Fruit fly (Drosophila melanogaster) whole organism, adult: ENCODE data around the gene Tsp74F.

Source experiments
- CG11617 ChIP-seq: fragments of 200-800 bp; sonication (Bioruptor generic); optimal IDR thresholded peaks from 2 replicates; lab custom pipeline; 2017; ENCODE audit warnings: mild to moderate bottlenecking, missing biosample characterization, missing genetic modification reagents, missing genetic modification characterization
- CG12768 ChIP-seq: fragments of 200-800 bp; sonication (Bioruptor generic); optimal IDR thresholded peaks from 2 replicates; lab custom pipeline; 2017; ENCODE audit warnings: missing biosample characterization, missing genetic modification characterization, mild to moderate bottlenecking, moderate library complexity, missing genetic modification reagents
- CG14711 ChIP-seq: fragments of 200-800 bp; sonication (Bioruptor generic); optimal IDR thresholded peaks from 2 replicates; lab custom pipeline; 2018; ENCODE audit warnings: missing biosample characterization, mild to moderate bottlenecking, missing genetic modification characterization, moderate library complexity
- CG1620 ChIP-seq: fragments of 200-800 bp; sonication (Bioruptor generic); optimal IDR thresholded peaks from 2 replicates; lab custom pipeline; 2016; ENCODE audit warnings: missing biosample characterization, missing genetic modification characterization
- CG33017 ChIP-seq: fragments of 200-800 bp; sonication (Bioruptor generic); optimal IDR thresholded peaks from 2 replicates; lab custom pipeline; 2018; ENCODE audit warnings: missing biosample characterization, mild to moderate bottlenecking, missing genetic modification characterization, moderate library complexity
- CG5204 ChIP-seq: fragments of 200-800 bp; sonication (Bioruptor generic); optimal IDR thresholded peaks from 2 replicates; lab custom pipeline; 2016; ENCODE audit warnings: missing biosample characterization, missing genetic modification characterization
- CG7045 ChIP-seq: fragments of 200-800 bp; sonication (Bioruptor generic); optimal IDR thresholded peaks from 2 replicates; lab custom pipeline; 2017; ENCODE audit warnings: missing biosample characterization, mild to moderate bottlenecking, missing genetic modification characterization
- CG7101 ChIP-seq: fragments of 200-800 bp; sonication (Bioruptor generic); optimal IDR thresholded peaks from 2 replicates; lab custom pipeline; 2018; ENCODE audit warnings: missing biosample characterization, mild to moderate bottlenecking, missing genetic modification characterization, moderate library complexity
- Clk ChIP-seq: fragments of 200-800 bp; sonication (Bioruptor generic); optimal IDR thresholded peaks from 2 replicates; lab custom pipeline; 2017; ENCODE audit warnings: missing biosample characterization, missing genetic modification characterization
- Crg-1 ChIP-seq: fragments of 200-800 bp; sonication (Bioruptor generic); optimal IDR thresholded peaks from 2 replicates; lab custom pipeline; 2016; ENCODE audit warnings: missing biosample characterization, missing genetic modification characterization
- Hr96 ChIP-seq: fragments of 200-800 bp; sonication (Bioruptor generic); optimal IDR thresholded peaks from 2 replicates; lab custom pipeline; 2016; ENCODE audit warnings: missing biosample characterization, missing genetic modification characterization
- Mnt ChIP-seq: fragments of 200-800 bp; sonication (Bioruptor generic); optimal IDR thresholded peaks from 2 replicates; lab custom pipeline; 2016; ENCODE audit warnings: missing biosample characterization, mild to moderate bottlenecking, missing genetic modification characterization
- bab1 ChIP-seq: fragments of 200-800 bp; sonication (Bioruptor generic); optimal IDR thresholded peaks from 3 replicates; lab custom pipeline; 2019; ENCODE audit warnings: missing biosample characterization, mild to moderate bottlenecking, missing genetic modification characterization, moderate library complexity
- cic ChIP-seq: fragments of 200-800 bp; sonication (Bioruptor generic); optimal IDR thresholded peaks from 2 replicates; lab custom pipeline; 2017; ENCODE audit warnings: missing biosample characterization, mild to moderate bottlenecking, missing genetic modification characterization, moderate library complexity
- cnc ChIP-seq, 2 experiments: fragments of >200 bp; optimal IDR thresholded peaks; 2 replicates each; lab custom pipeline; 2017
- kay ChIP-seq: fragments of 200-800 bp; sonication (Bioruptor generic); peaks from one replicate; lab custom pipeline; 2016; ENCODE audit warnings: missing biosample characterization, missing genetic modification characterization, borderline replicate concordance
- ovo ChIP-seq: fragments of 200-800 bp; sonication (Bioruptor generic); optimal IDR thresholded peaks from 2 replicates; lab custom pipeline; 2016; ENCODE audit warnings: missing biosample characterization, missing genetic modification characterization
- pad ChIP-seq: fragments of 200-800 bp; sonication (Bioruptor generic); optimal IDR thresholded peaks from 3 replicates; lab custom pipeline; 2017; ENCODE audit warnings: missing biosample characterization, missing genetic modification characterization, mild to moderate bottlenecking, moderate library complexity, missing genetic modification reagents
- tj ChIP-seq: fragments of 200-800 bp; sonication (Bioruptor generic); optimal IDR thresholded peaks from 3 replicates; lab custom pipeline; 2017; ENCODE audit warnings: missing biosample characterization, mild to moderate bottlenecking, missing genetic modification characterization, moderate library complexity
- toe ChIP-seq: fragments of 200-800 bp; sonication (Bioruptor generic); optimal IDR thresholded peaks from 2 replicates; lab custom pipeline; 2016; ENCODE audit warnings: missing biosample characterization, missing genetic modification characterization

Tsp74F gene

DNA sequence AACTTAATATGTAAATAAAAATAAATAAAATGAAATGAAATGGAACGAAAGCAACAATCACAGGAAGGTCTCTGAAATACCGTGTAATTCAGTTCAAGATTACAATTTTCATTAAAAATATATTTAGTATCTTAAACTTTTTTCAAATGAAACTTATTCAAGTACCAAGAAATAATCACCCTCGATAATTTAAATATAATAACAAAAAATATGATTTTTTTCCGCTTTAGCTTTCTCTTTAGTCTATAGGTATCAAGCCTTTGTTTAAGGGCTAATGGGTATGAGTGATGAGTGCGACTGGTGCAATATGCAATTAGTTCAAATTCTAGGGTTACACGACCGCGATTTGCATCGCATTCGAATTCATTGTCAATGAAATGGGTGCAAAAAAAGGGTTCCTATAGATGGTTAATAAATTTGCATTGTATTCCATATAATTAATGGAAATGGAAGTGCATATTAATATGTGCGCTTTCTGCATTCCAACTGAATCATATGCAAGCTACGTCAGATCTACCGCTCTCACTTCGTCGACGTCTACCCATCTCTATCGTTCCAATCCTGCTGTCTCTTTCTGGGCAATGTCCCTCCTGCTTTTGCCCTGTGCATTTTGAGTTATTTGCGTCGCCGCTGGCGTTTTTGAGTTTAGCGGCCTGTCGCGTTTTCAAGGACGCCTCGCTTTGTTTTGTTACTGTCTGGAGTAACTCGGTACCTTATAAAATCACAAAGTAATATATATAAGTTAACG is 22.2 kb upstream of the Tsp74F start:
- TF ChIP-seq CG5204 (GFP tag; lab: Kevin White, UChicago) (no peak), cnc (optimal IDR thresholded peaks at IDR 0.05; lab: Kevin White, UChicago) (no peak), CG33017 (tag; lab: Kevin White, UChicago) (peak; percentile 72), Clk (GFP tag; lab: Kevin White, UChicago) (no peak), Hr96 (GFP tag; lab: Kevin White, UChicago) (no peak), bab1 (GFP tag; lab: Kevin White, UChicago) (no peak), Mnt (GFP tag; lab: Kevin White, UChicago) (no peak), tj (peak; percentile 17), CG14711 (peak; percentile 40), CG7045 (GFP tag; lab: Kevin White, UChicago) (no peak), CG1620 (GFP tag; lab: Kevin White, UChicago) (no peak), CG12768 (peak; percentile 53), toe (no peak), CG11617 (GFP tag; lab: Kevin White, UChicago) (no peak), CG7101 (tag; lab: Kevin White, UChicago) (peak; percentile 20), pad (GFP tag; lab: Kevin White, UChicago) (no peak), ovo (GFP tag; lab: Kevin White, UChicago) (no peak), Crg-1 (no peak), kay (GFP tag; lab: Kevin White, UChicago) (no peak)

DNA sequence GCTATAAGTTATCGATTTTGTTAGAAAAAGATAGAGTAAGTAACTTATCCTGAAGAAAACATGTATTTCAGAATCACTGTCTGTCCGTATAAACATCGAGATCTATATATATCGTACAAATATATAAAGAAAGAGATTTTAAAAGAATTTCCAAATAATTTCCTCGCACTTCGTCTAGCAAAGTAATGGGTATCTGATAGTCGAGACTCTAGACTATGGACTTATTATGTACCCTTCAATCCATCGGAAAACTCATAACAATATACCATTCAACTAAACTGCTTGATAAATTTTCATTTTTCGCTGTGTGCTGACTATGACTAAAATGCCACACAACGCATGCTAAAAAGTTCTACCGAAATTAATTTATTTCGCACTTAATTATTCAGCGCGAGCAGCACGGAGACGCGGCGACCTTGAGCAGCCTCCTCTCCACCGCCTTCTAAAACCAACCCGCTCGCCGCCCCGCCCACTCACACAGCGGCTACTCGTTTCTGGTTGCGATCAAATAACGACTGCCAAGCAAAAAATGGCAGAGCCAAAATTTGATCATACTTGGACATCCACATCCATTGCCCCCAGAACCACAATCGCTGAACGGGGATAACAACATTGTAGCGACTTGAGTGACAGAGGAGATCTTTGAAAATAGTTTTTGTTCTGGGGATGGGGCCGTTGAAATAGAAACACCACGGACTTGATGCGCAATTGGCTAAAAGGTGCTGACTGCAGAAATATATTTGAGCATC is 20.3 kb upstream of the Tsp74F start:
- TF ChIP-seq CG7045 (GFP tag; lab: Kevin White, UChicago) (no peak), bab1 (GFP tag; lab: Kevin White, UChicago) (no peak), tj (peak; percentile 84)

DNA sequence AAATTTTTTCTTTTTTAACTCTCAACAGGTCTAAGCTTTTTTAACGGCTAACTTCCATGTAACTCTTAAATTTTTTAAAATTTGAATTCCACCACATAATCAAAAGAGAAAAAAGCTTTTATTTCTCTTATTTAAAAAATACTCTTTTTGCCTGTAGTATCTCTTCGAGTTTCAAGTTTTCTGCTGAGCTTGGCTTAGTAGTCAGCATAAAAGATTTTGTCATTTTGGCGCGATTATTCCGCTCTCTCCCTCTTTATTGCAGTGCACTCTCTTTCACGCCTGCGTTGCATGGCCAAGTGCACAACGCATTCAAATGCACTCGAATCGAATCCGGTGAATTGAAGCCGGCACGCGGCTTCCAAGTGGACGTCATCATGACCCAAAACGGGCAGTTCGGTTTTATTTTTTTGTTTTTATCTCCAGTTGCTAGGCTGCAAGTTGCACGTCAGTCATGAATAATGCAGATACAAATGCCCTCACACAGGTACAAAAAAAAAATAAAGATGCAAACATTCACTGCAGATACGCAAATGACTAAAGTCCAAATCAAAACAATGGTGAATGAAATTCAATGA is 18.4 kb upstream of the Tsp74F start:
- no peak for TF ChIP-seq CG33017 (tag; lab: Kevin White, UChicago)
- TF ChIP-seq Crg-1: no peak
- TF ChIP-seq tj: peak; percentile 100
- no peak for TF ChIP-seq toe
- no peak for TF ChIP-seq Hr96 (GFP tag; lab: Kevin White, UChicago)
- TF ChIP-seq CG7045 (GFP tag; lab: Kevin White, UChicago): no peak
- no peak for TF ChIP-seq CG7101 (tag; lab: Kevin White, UChicago)
- no peak for TF ChIP-seq CG1620 (GFP tag; lab: Kevin White, UChicago)
- TF ChIP-seq cic (GFP tag; lab: Kevin White, UChicago): peak; percentile 65
- no peak for TF ChIP-seq ovo (GFP tag; lab: Kevin White, UChicago)
- peak; percentile 96 for TF ChIP-seq kay (GFP tag; lab: Kevin White, UChicago)
- no peak for TF ChIP-seq bab1 (GFP tag; lab: Kevin White, UChicago)
- TF ChIP-seq CG14711: peak; percentile 14
- TF ChIP-seq cnc (optimal IDR thresholded peaks at IDR 0.05; lab: Kevin White, UChicago): no peak
- no peak for TF ChIP-seq pad (GFP tag; lab: Kevin White, UChicago)
- TF ChIP-seq Clk (GFP tag; lab: Kevin White, UChicago): no peak
- TF ChIP-seq CG5204 (GFP tag; lab: Kevin White, UChicago): no peak
- TF ChIP-seq Mnt (GFP tag; lab: Kevin White, UChicago): no peak
- no peak for TF ChIP-seq CG11617 (GFP tag; lab: Kevin White, UChicago)
- TF ChIP-seq CG12768: peak; percentile 37

DNA sequence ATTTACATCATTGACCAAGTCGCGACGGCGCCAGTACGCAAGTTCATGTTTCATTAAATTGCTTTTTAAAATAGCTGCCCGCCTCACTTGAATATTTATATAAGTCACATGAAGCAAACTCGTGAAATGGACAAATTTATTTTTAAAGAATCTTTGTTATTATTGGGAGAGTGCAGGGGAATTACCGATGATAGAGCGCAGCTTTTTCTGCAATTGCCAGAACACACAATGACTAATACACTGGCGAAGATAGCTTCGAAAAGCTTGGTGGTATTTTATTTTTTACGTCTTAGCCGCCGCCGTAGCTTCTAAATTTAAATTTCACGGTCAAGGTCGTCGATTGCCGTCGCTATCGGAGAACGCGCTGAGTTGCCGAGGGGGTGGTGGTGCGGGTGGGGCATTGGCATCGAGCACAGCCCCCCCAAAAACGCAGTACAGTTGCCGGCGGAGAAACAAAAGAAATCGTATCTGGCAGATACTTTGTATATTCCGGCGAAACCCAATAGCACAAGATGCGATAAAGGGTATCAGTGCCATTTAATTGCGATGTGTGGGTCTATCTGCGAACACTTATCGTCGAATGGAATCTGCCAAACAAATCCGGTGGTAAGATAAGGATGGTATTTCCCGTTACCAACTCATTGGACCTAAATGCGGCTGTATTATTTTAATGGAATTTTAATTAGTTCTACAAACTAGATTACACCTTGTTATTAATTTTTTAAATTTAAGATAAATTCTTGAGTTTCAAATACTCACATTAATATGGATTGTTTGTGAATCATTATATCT is 17.5 kb upstream of the Tsp74F start:
- TF ChIP-seq cic (GFP tag; lab: Kevin White, UChicago): peak; percentile 67
- no peak for TF ChIP-seq Crg-1
- peak; percentile 90 for TF ChIP-seq kay (GFP tag; lab: Kevin White, UChicago)

DNA sequence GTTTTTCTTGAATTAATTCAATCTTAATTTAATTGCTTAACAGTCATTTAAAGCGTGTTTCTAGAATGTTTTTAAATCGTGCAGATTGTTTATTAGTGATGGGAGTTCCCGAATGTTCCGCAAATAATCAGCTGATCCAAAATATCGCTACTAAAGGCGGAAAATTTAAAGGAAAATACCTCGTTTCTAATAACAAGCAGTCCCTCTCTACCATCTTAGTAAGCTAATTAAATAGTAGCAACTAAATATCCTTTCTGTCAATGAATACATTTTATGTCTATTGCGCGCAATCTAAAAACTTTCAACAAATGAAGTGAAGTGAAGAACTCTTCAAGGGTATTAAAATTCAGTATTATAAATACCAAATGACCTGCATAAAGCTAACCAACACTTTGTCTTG is 16.8 kb upstream of the Tsp74F start, which contains the start of gene CG5290:
Gene CG5290 (minus strand): TSS at position 118 of the 400 bp plus-strand sequence.
- TF ChIP-seq ovo (GFP tag; lab: Kevin White, UChicago) (no peak), CG33017 (tag; lab: Kevin White, UChicago) (peak; percentile 45), Hr96 (GFP tag; lab: Kevin White, UChicago) (no peak), CG14711 (peak; percentile 47), CG11617 (GFP tag; lab: Kevin White, UChicago) (peak; percentile 68), kay (GFP tag; lab: Kevin White, UChicago) (peak; percentile 93), CG7101 (tag; lab: Kevin White, UChicago) (peak; percentile 60), Crg-1 (peak; percentile 48), cnc (optimal IDR thresholded peaks at IDR 0.05; lab: Kevin White, UChicago) (no peak), CG7045 (GFP tag; lab: Kevin White, UChicago) (peak; percentile 17), CG1620 (GFP tag; lab: Kevin White, UChicago) (peak; percentile 56), cic (GFP tag; lab: Kevin White, UChicago) (no peak), toe (peak; percentile 33), pad (GFP tag; lab: Kevin White, UChicago) (peak; percentile 44), CG12768 (peak; percentile 50), bab1 (GFP tag; lab: Kevin White, UChicago) (peak; percentile 72), Mnt (GFP tag; lab: Kevin White, UChicago) (peak; percentile 65), Clk (GFP tag; lab: Kevin White, UChicago) (no peak), tj (peak; percentile 41), CG5204 (GFP tag; lab: Kevin White, UChicago) (no peak)
